Fruit fly (Drosophila melanogaster) S2 (cell line): ENCODE data around the gene Prx1.

Experiments
- CG8478 ChIP-seq: fragments of >200 bp; optimal IDR thresholded peaks from 2 replicates; lab custom pipeline; 2018
- CTCF ChIP-seq, 2 experiments: fragments of >200 bp; optimal IDR thresholded peaks; 2 replicates each; lab custom pipeline; 2018

- TF ChIP-seq CG8478 (lab: Kevin White, UChicago) (no peak), CTCF (optimal IDR thresholded peaks at IDR 0.05; lab: Kevin White, UChicago) (no peak)
These were observed 25.0 kb downstream of the Prx1 start for dm6 chr3L:15232431-15233254.
